Worm (Caenorhabditis elegans) whole organism, L4 larva: ENCODE results near the gene R08A2.7.
A peak's percentile ranks its signal among the peaks of the same experiment; 100 is the strongest.

ENCODE experiments used
- D1046.2 ChIP-seq: fragments of 200-800 bp; sonication (Bioruptor generic); IDR thresholded peaks from 2 replicates; pipeline ENCODE4 v1.3.6; 2022; ENCODE audit warnings: missing genetic modification characterization, missing compliant biosample characterization
- F10B5.3 ChIP-seq: sonication (generic microtip); optimal IDR thresholded peaks from 2 replicates; lab custom pipeline; 2016; ENCODE audit warnings: mild to moderate bottlenecking, missing genetic modification characterization, missing compliant biosample characterization
- F44E2.7 ChIP-seq: fragments of 200-800 bp; sonication (Bioruptor generic); IDR thresholded peaks from 2 replicates; pipeline ENCODE4 v2.1.2; 2022; ENCODE audit warnings: missing genetic modification characterization, missing compliant biosample characterization
- F49E8.2 ChIP-seq: sonication (generic microtip); optimal IDR thresholded peaks from 2 replicates; lab custom pipeline; 2016; ENCODE audit warnings: missing compliant biosample characterization, mild to moderate bottlenecking, missing genetic modification characterization, borderline replicate concordance
- Y105C5A.15 ChIP-seq: fragments of 200-800 bp; sonication (Bioruptor generic); IDR thresholded peaks from 2 replicates; pipeline ENCODE4 v1.3.6; 2022; ENCODE audit warnings: missing genetic modification characterization, missing compliant biosample characterization
- ZK337.2 ChIP-seq: fragments of 200-800 bp; sonication (Bioruptor generic); IDR thresholded peaks from 2 replicates; pipeline ENCODE4 v1.3.6; 2022; ENCODE audit warnings: missing genetic modification reagents, missing genetic modification characterization, missing compliant biosample characterization
- ZK546.5 ChIP-seq, 2 experiments: sonication (generic microtip); optimal IDR thresholded peaks; 2 replicates each; lab custom pipeline; 2017; ENCODE audit warnings: missing biosample characterization in 2 of 2, missing genetic modification characterization in 2 of 2
- aha-1 ChIP-seq: fragments of 150-350 bp; peaks from one replicate; lab custom pipeline; 2014; ENCODE audit warnings: missing biosample characterization, missing genetic modification characterization
- aly-2 ChIP-seq: sonication (generic microtip); optimal IDR thresholded peaks from 2 replicates; lab custom pipeline; 2018; ENCODE audit warnings: missing biosample characterization, missing genetic modification characterization
- ama-1 ChIP-seq: fragments of 150-350 bp; optimal IDR thresholded peaks from 2 replicates; lab custom pipeline; 2014; ENCODE audit warnings: inconsistent platforms, mixed read lengths
- ceh-28 ChIP-seq: fragments of 150-350 bp; optimal IDR thresholded peaks from 2 replicates; lab custom pipeline; 2014; ENCODE audit warnings: missing biosample characterization, missing genetic modification reagents, missing genetic modification characterization
- ceh-82 ChIP-seq: sonication (generic microtip); optimal IDR thresholded peaks from 2 replicates; lab custom pipeline; 2017; ENCODE audit warnings: missing biosample characterization, missing genetic modification characterization
- ces-1 ChIP-seq: fragments of 150-350 bp; sonication (generic microtip); optimal IDR thresholded peaks from 4 replicates; lab custom pipeline; 2014; ENCODE audit warnings: missing biosample characterization, missing genetic modification reagents, missing genetic modification characterization
- ctbp-1 ChIP-seq: fragments of 200-800 bp; sonication (Bioruptor generic); IDR thresholded peaks from 2 replicates; pipeline ENCODE4 v1.3.6; 2022; ENCODE audit warnings: missing genetic modification reagents, missing genetic modification characterization, missing compliant biosample characterization
- dmd-6 ChIP-seq: fragments of 200-800 bp; sonication (Bioruptor generic); IDR thresholded peaks from 2 replicates; pipeline ENCODE4 v1.3.6; 2022; ENCODE audit warnings: missing genetic modification reagents, missing genetic modification characterization, missing compliant biosample characterization
- dmd-8 ChIP-seq: fragments of 200-800 bp; sonication (Bioruptor generic); IDR thresholded peaks from 2 replicates; pipeline ENCODE4 v1.3.6; 2022; ENCODE audit warnings: missing genetic modification characterization, missing compliant biosample characterization
- dpl-1 ChIP-seq: fragments of 150-350 bp; optimal IDR thresholded peaks from 2 replicates; lab custom pipeline; 2014; ENCODE audit warnings: missing biosample characterization, missing genetic modification reagents, missing genetic modification characterization
- duxl-1 ChIP-seq: sonication (generic microtip); optimal IDR thresholded peaks from 2 replicates; lab custom pipeline; 2016; ENCODE audit warnings: mild to moderate bottlenecking, missing genetic modification characterization, moderate library complexity, missing compliant biosample characterization; ENCODE audit not compliant: poor library complexity
- egl-43 ChIP-seq: fragments of 200-800 bp; sonication (Bioruptor generic); IDR thresholded peaks from 2 replicates; pipeline ENCODE4 v1.3.6; 2022; ENCODE audit warnings: missing genetic modification reagents, missing genetic modification characterization, missing compliant biosample characterization
- fkh-10 ChIP-seq: fragments of 150-350 bp; optimal IDR thresholded peaks from 2 replicates; lab custom pipeline; 2014; ENCODE audit warnings: missing biosample characterization, missing genetic modification reagents, missing genetic modification characterization
- fos-1 ChIP-seq: fragments of 150-350 bp; optimal IDR thresholded peaks from 2 replicates; lab custom pipeline; 2014; ENCODE audit warnings: missing biosample characterization, missing genetic modification characterization
- gei-8 ChIP-seq: fragments of 200-800 bp; sonication (Bioruptor generic); optimal IDR thresholded peaks from 2 replicates; lab custom pipeline; 2018; ENCODE audit warnings: mild to moderate bottlenecking, missing genetic modification characterization, missing compliant biosample characterization
- hif-1 ChIP-seq, 2 experiments: sonication (generic microtip); optimal IDR thresholded peaks; 2 replicates each; lab custom pipeline; 2016 to 2017; ENCODE audit warnings: missing compliant biosample characterization in 2 of 2, missing genetic modification characterization in 2 of 2, missing genetic modification reagents in 2 of 2, missing genotype in 2 of 2, mild to moderate bottlenecking in 1 of 2
- hlh-11 ChIP-seq: fragments of 200-800 bp; sonication (Bioruptor generic); optimal IDR thresholded peaks from 2 replicates; lab custom pipeline; 2018; ENCODE audit warnings: mild to moderate bottlenecking, missing genetic modification characterization, missing compliant biosample characterization
- hmg-1.1 ChIP-seq: fragments of 200-800 bp; sonication (Bioruptor generic); IDR thresholded peaks from 2 replicates; pipeline ENCODE4 v1.3.6; 2022; ENCODE audit warnings: missing genetic modification reagents, missing genetic modification characterization, missing compliant biosample characterization
- jun-1 ChIP-seq: fragments of 150-350 bp; optimal IDR thresholded peaks from 2 replicates; lab custom pipeline; 2014; ENCODE audit warnings: missing biosample characterization, missing genetic modification reagents, missing genetic modification characterization
- lim-7 ChIP-seq: fragments of 200-800 bp; sonication (Bioruptor generic); IDR thresholded peaks from 2 replicates; pipeline ENCODE4 v1.3.6; 2022; ENCODE audit warnings: missing genetic modification characterization, missing compliant biosample characterization
- lin-13 ChIP-seq: fragments of 150-350 bp; optimal IDR thresholded peaks from 2 replicates; lab custom pipeline; 2014; ENCODE audit warnings: missing biosample characterization, missing genetic modification reagents, missing genetic modification characterization
- lin-15B ChIP-seq: fragments of 150-350 bp; sonication (generic microtip); optimal IDR thresholded peaks from 3 replicates; lab custom pipeline; 2014; ENCODE audit warnings: missing biosample characterization, missing genetic modification characterization
- lin-29 ChIP-seq: fragments of 200-800 bp; sonication (Bioruptor generic); IDR thresholded peaks from 2 replicates; pipeline ENCODE4 v1.3.6; 2022; ENCODE audit warnings: missing genetic modification reagents, missing genetic modification characterization, missing compliant biosample characterization
- lin-38 ChIP-seq: fragments of 200-800 bp; sonication (Bioruptor generic); IDR thresholded peaks from 2 replicates; pipeline ENCODE4 v1.3.6; 2022; ENCODE audit warnings: missing genetic modification reagents, missing genetic modification characterization, missing compliant biosample characterization
- madf-9 ChIP-seq: fragments of 200-800 bp; sonication (Bioruptor generic); conservative IDR thresholded peaks from 2 replicates; pipeline ENCODE4 v1.3.6; 2022; ENCODE audit warnings: missing genetic modification reagents, missing genetic modification characterization, missing compliant biosample characterization
- mxl-2 ChIP-seq: fragments of 200-800 bp; sonication (Bioruptor generic); conservative IDR thresholded peaks from 2 replicates; pipeline ENCODE4 v1.3.6; 2022; ENCODE audit warnings: missing genetic modification reagents, missing genetic modification characterization, missing compliant biosample characterization
- nhr-10 ChIP-seq: fragments of 150-350 bp; optimal IDR thresholded peaks from 2 replicates; lab custom pipeline; 2014; ENCODE audit warnings: missing biosample characterization, missing genetic modification characterization
- nhr-11 ChIP-seq: fragments of 150-350 bp; optimal IDR thresholded peaks from 2 replicates; lab custom pipeline; 2014; ENCODE audit warnings: missing biosample characterization, missing genetic modification characterization
- nhr-25 ChIP-seq: sonication (generic microtip); optimal IDR thresholded peaks from 2 replicates; lab custom pipeline; 2017; ENCODE audit warnings: missing genetic modification characterization, mild to moderate bottlenecking, missing compliant biosample characterization, antibody characterized with exemption, moderate library complexity, borderline replicate concordance; ENCODE audit not compliant: insufficient read depth
- nhr-28 ChIP-seq: fragments of 150-350 bp; optimal IDR thresholded peaks from 2 replicates; lab custom pipeline; 2014; ENCODE audit warnings: missing biosample characterization, missing genetic modification characterization
- nhr-41 ChIP-seq: fragments of 200-800 bp; sonication (Bioruptor generic); IDR thresholded peaks from 2 replicates; pipeline ENCODE4 v1.3.6; 2022; ENCODE audit warnings: missing genetic modification reagents, missing genetic modification characterization, missing compliant biosample characterization
- nhr-42 ChIP-seq: fragments of 200-800 bp; sonication (Bioruptor generic); IDR thresholded peaks from 2 replicates; pipeline ENCODE4 v1.3.6; 2022; ENCODE audit warnings: missing genetic modification characterization, missing compliant biosample characterization
- nhr-6 ChIP-seq: fragments of 150-350 bp; optimal IDR thresholded peaks from 2 replicates; lab custom pipeline; 2014; ENCODE audit warnings: missing biosample characterization, missing genetic modification characterization
- nhr-76 ChIP-seq: fragments of 150-350 bp; optimal IDR thresholded peaks from 2 replicates; lab custom pipeline; 2014; ENCODE audit warnings: missing biosample characterization, missing genetic modification characterization
- php-3 ChIP-seq: fragments of 200-800 bp; sonication (Bioruptor generic); IDR thresholded peaks from 2 replicates; pipeline ENCODE4 v1.3.6; 2022; ENCODE audit warnings: missing genetic modification reagents, missing genetic modification characterization, missing compliant biosample characterization
- saeg-2 ChIP-seq: fragments of 200-800 bp; sonication (Bioruptor generic); IDR thresholded peaks from 2 replicates; pipeline ENCODE4 v1.3.6; 2022; ENCODE audit warnings: missing genetic modification reagents, missing genetic modification characterization, missing compliant biosample characterization
- sdz-12 ChIP-seq: fragments of 200-800 bp; sonication (Bioruptor generic); optimal IDR thresholded peaks from 2 replicates; lab custom pipeline; 2018; ENCODE audit warnings: mild to moderate bottlenecking, missing genetic modification characterization, missing compliant biosample characterization
- skn-1 ChIP-seq: fragments of 150-350 bp; optimal IDR thresholded peaks from 2 replicates; lab custom pipeline; 2014; ENCODE audit warnings: missing biosample characterization, missing genetic modification characterization
- snpc-4 ChIP-seq: fragments of 150-350 bp; optimal IDR thresholded peaks from 2 replicates; lab custom pipeline; 2014; ENCODE audit warnings: missing biosample characterization, missing genetic modification characterization
- tag-97 ChIP-seq: fragments of 200-800 bp; sonication (Bioruptor generic); IDR thresholded peaks from 2 replicates; pipeline ENCODE4 v1.3.6; 2022; ENCODE audit warnings: missing genetic modification characterization, missing compliant biosample characterization
- vab-7 ChIP-seq: fragments of 200-800 bp; sonication (Bioruptor generic); IDR thresholded peaks from 2 replicates; pipeline ENCODE4 v1.3.6; 2022; ENCODE audit warnings: missing genetic modification reagents, missing genetic modification characterization, missing compliant biosample characterization
- zag-1 ChIP-seq: fragments of 150-350 bp; optimal IDR thresholded peaks from 2 replicates; lab custom pipeline; 2014; ENCODE audit warnings: missing biosample characterization, missing genetic modification characterization
- zfp-3 ChIP-seq: fragments of 200-800 bp; sonication (Bioruptor generic); conservative IDR thresholded peaks from 2 replicates; pipeline ENCODE4 v1.3.6; 2022; ENCODE audit warnings: missing genetic modification reagents, missing genetic modification characterization, missing compliant biosample characterization
- zip-11 ChIP-seq: fragments of 200-800 bp; sonication (Bioruptor generic); IDR thresholded peaks from 2 replicates; pipeline ENCODE4 v1.3.6; 2022; ENCODE audit warnings: missing genetic modification characterization, missing compliant biosample characterization
- ztf-11 ChIP-seq: fragments of 150-350 bp; optimal IDR thresholded peaks from 2 replicates; lab custom pipeline; 2014; ENCODE audit warnings: missing biosample characterization, missing genetic modification characterization

Gene R08A2.7

ce11 chrV:14696604-14697307 is 26.4 kb upstream of the R08A2.7 start, which contains the start of gene unc-112 (continued):
- no peak for TF ChIP-seq fkh-10 (GFP tag; lab: Kevin White, UChicago)
- TF ChIP-seq ctbp-1 (GFP tag; lab: Robert Waterston, UW) = peak; percentile 60
- TF ChIP-seq zip-11 (GFP tag; lab: Robert Waterston, UW) = no peak
- TF ChIP-seq zag-1 (tag; lab: Kevin White, UChicago) = no peak
- no peak for TF ChIP-seq ceh-82 (tag; lab: Kevin White, UChicago)
- TF ChIP-seq skn-1 (tag; lab: Kevin White, UChicago) = no peak
- TF ChIP-seq ama-1 (lab: Kevin White, UChicago) = no peak
- no peak for TF ChIP-seq ZK546.5 (tag; optimal IDR thresholded peaks at IDR 0.05; lab: Kevin White, UChicago)
- peak; percentile 70; the same call in 1 of the 2 replicates for TF ChIP-seq egl-43
- TF ChIP-seq nhr-25 (tag; lab: Kevin White, UChicago) = no peak
- no peak for TF ChIP-seq tag-97 (GFP tag; lab: Robert Waterston, UW)
- no peak for TF ChIP-seq ceh-28 (tag; lab: Kevin White, UChicago)
- no peak for TF ChIP-seq snpc-4 (tag; lab: Kevin White, UChicago)
- TF ChIP-seq hmg-1.1 = peak; percentile 83
- no peak for TF ChIP-seq ztf-11 (tag; lab: Kevin White, UChicago)
- TF ChIP-seq D1046.2 (GFP tag; lab: Robert Waterston, UW) = no peak
- peak in 1 of 2 experiments; percentile 68 for TF ChIP-seq hif-1 (tag; optimal IDR thresholded peaks at IDR 0.05; lab: Kevin White, UChicago)
- TF ChIP-seq Y105C5A.15 = no peak
- TF ChIP-seq lin-15B (tag; lab: Kevin White, UChicago) = no peak
- no peak for TF ChIP-seq mxl-2 (GFP tag; lab: Robert Waterston, UW)
- TF ChIP-seq lin-38 (GFP tag; lab: Robert Waterston, UW) = peak; percentile 64
- TF ChIP-seq ces-1 (GFP tag; lab: Kevin White, UChicago) = no peak
- no peak for TF ChIP-seq fos-1
- TF ChIP-seq jun-1 = peak; percentile 45
- TF ChIP-seq nhr-6 = peak; percentile 98
- TF ChIP-seq lim-7 = no peak
- TF ChIP-seq ZK337.2 (GFP tag; lab: Robert Waterston, UW) = no peak
- no peak for TF ChIP-seq madf-9 (GFP tag; lab: Robert Waterston, UW)
- peak; percentile 83 for TF ChIP-seq nhr-11
- no peak for TF ChIP-seq F44E2.7 (GFP tag; lab: Robert Waterston, UW)
- no peak for TF ChIP-seq sdz-12 (GFP tag; lab: Kevin White, UChicago)
- TF ChIP-seq nhr-10 (tag; lab: Kevin White, UChicago) = no peak
- TF ChIP-seq nhr-76 = no peak
- TF ChIP-seq saeg-2 (GFP tag; lab: Robert Waterston, UW) = no peak
- TF ChIP-seq gei-8 (GFP tag; lab: Kevin White, UChicago) = peak; percentile 14
- TF ChIP-seq dmd-8 (GFP tag; lab: Robert Waterston, UW) = no peak
- TF ChIP-seq lin-13 = peak; percentile 58
- no peak for TF ChIP-seq F49E8.2
- TF ChIP-seq nhr-41 (GFP tag; lab: Robert Waterston, UW) = no peak
- TF ChIP-seq dmd-6 = no peak; the same call in none of the 2 replicates
- no peak for TF ChIP-seq vab-7 (GFP tag; lab: Robert Waterston, UW)
- peak; percentile 98 for TF ChIP-seq aha-1 (tag; lab: Kevin White, UChicago)
- peak; percentile 94 for TF ChIP-seq hlh-11 (tag; lab: Kevin White, UChicago)
- peak; percentile 50 for TF ChIP-seq F10B5.3
- no peak for TF ChIP-seq lin-29 (GFP tag; lab: Robert Waterston, UW)
- no peak for TF ChIP-seq php-3 (GFP tag; lab: Robert Waterston, UW)
- TF ChIP-seq nhr-28 (tag; lab: Kevin White, UChicago) = peak; percentile 90
- no peak for TF ChIP-seq nhr-42 (GFP tag; lab: Robert Waterston, UW)
- peak; percentile 43 for TF ChIP-seq duxl-1 (tag; lab: Kevin White, UChicago)
- TF ChIP-seq zfp-3 (GFP tag; lab: Robert Waterston, UW) = no peak
- TF ChIP-seq dpl-1 = peak; percentile 51
- no peak for TF ChIP-seq aly-2 (tag; lab: Kevin White, UChicago)
